Fruit fly (Drosophila melanogaster) whole organism, wandering third instar larva: ENCODE data around the gene AP-2alpha.

Source experiments
- Abd-B ChIP-seq: fragments of >200 bp; optimal IDR thresholded peaks from 2 replicates; lab custom pipeline; 2017; ENCODE audit warnings: missing biosample characterization, missing genetic modification characterization
- CG9705 ChIP-seq: fragments of 200-800 bp; sonication (Bioruptor generic); optimal IDR thresholded peaks from 2 replicates; lab custom pipeline; 2018; ENCODE audit warnings: missing biosample characterization, mild to moderate bottlenecking, missing genetic modification characterization
- CrebA ChIP-seq: fragments of 200-800 bp; sonication (Bioruptor generic); optimal IDR thresholded peaks from 2 replicates; lab custom pipeline; 2016; ENCODE audit warnings: missing biosample characterization, mild to moderate bottlenecking, missing genetic modification characterization, borderline replicate concordance
- Dif ChIP-seq: fragments of 200-275, 200-300 bp; sonication (Bioruptor generic); optimal IDR thresholded peaks from 2 replicates; lab custom pipeline; 2018; ENCODE audit warnings: missing biosample characterization, missing genetic modification characterization; ENCODE audit not compliant: partially characterized antibody
- GATAd ChIP-seq: sonication (Bioruptor generic); optimal IDR thresholded peaks from 2 replicates; lab custom pipeline; 2016; ENCODE audit warnings: missing biosample characterization, missing genetic modification characterization
- HLH106 ChIP-seq: fragments of 200-800 bp; optimal IDR thresholded peaks from 3 replicates; lab custom pipeline; 2019; ENCODE audit warnings: missing biosample characterization, mild to moderate bottlenecking, missing genetic modification characterization, moderate library complexity
- Hnf4 ChIP-seq: fragments of 200-800 bp; sonication (Bioruptor generic); optimal IDR thresholded peaks from 2 replicates; lab custom pipeline; 2016; ENCODE audit warnings: missing biosample characterization, mild to moderate bottlenecking, missing genetic modification characterization
- Hr78 ChIP-seq: fragments of >200 bp; optimal IDR thresholded peaks from 2 replicates; lab custom pipeline; 2017; ENCODE audit warnings: missing biosample characterization, missing genetic modification characterization
- Hr83 ChIP-seq: fragments of 200-300 bp; sonication (Bioruptor generic); optimal IDR thresholded peaks from 2 replicates; lab custom pipeline; 2016; ENCODE audit warnings: missing biosample characterization, mild to moderate bottlenecking, missing genetic modification characterization, moderate library complexity; ENCODE audit not compliant: poor library complexity, severe bottlenecking
- Jra ChIP-seq: sonication (Bioruptor generic); optimal IDR thresholded peaks from 2 replicates; lab custom pipeline; 2016; ENCODE audit warnings: missing biosample characterization, missing genetic modification characterization
- Mio ChIP-seq: sonication (Bioruptor generic); optimal IDR thresholded peaks from 2 replicates; lab custom pipeline; 2016; ENCODE audit warnings: missing biosample characterization, missing genetic modification characterization
- N ChIP-seq: fragments of >200 bp; optimal IDR thresholded peaks from 2 replicates; lab custom pipeline; 2018; ENCODE audit warnings: missing biosample characterization, missing external identifiers, missing genetic modification characterization
- Vsx2 ChIP-seq: fragments of 200-300, 225-300 bp; sonication (Bioruptor generic); optimal IDR thresholded peaks from 2 replicates; lab custom pipeline; 2018; ENCODE audit warnings: missing biosample characterization, missing genetic modification characterization; ENCODE audit not compliant: partially characterized antibody
- br ChIP-seq: fragments of 200-800 bp; sonication (Bioruptor generic); optimal IDR thresholded peaks from 2 replicates; lab custom pipeline; 2016; ENCODE audit warnings: missing biosample characterization, missing genetic modification characterization
- dl ChIP-seq, 2 experiments: fragments of 175-275, 200-275 bp in 1 of 2; fragments of 200-275 bp in 1 of 2; sonication (Bioruptor generic); optimal IDR thresholded peaks; lab custom pipeline; 2018; ENCODE audit warnings: mild to moderate bottlenecking in 2 of 2, missing biosample characterization in 2 of 2, missing genetic modification characterization in 2 of 2, moderate library complexity in 2 of 2; ENCODE audit not compliant: partially characterized antibody in 2 of 2, insufficient read depth in 1 of 2
- dmrt93B ChIP-seq: fragments of 200-800 bp; sonication (Bioruptor generic); optimal IDR thresholded peaks from 2 replicates; lab custom pipeline; 2018; ENCODE audit warnings: missing biosample characterization, mild to moderate bottlenecking, missing genetic modification characterization
- ey ChIP-seq: fragments of 200-800 bp; sonication (Bioruptor generic); optimal IDR thresholded peaks from 2 replicates; lab custom pipeline; 2016; ENCODE audit warnings: missing biosample characterization, missing genetic modification characterization
- foxo ChIP-seq, 2 experiments: fragments of 200-800 bp; sonication (Bioruptor generic); optimal IDR thresholded peaks; 2 replicates in 1 of 2; 3 replicates in 1 of 2; lab custom pipeline; 2016 to 2017; ENCODE audit warnings: missing biosample characterization in 2 of 2, missing genetic modification characterization in 2 of 2
- fru ChIP-seq: fragments of 200-800 bp; sonication (Bioruptor generic); optimal IDR thresholded peaks from 3 replicates; lab custom pipeline; 2016; ENCODE audit warnings: missing biosample characterization, mild to moderate bottlenecking, missing genetic modification characterization
- h ChIP-seq: fragments of 200-800 bp; sonication (Bioruptor generic); optimal IDR thresholded peaks from 3 replicates; lab custom pipeline; 2016; ENCODE audit warnings: missing biosample characterization, mild to moderate bottlenecking, missing genetic modification characterization
- jim ChIP-seq: fragments of 175-275, 200-325 bp; sonication (Bioruptor generic); optimal IDR thresholded peaks from 2 replicates; lab custom pipeline; 2016; ENCODE audit warnings: missing biosample characterization, mild to moderate bottlenecking, missing genetic modification characterization
- lola ChIP-seq: fragments of >200 bp; optimal IDR thresholded peaks from 2 replicates; lab custom pipeline; 2017; ENCODE audit warnings: missing biosample characterization, missing genetic modification characterization
- psq ChIP-seq: fragments of 200-800 bp; sonication (Bioruptor generic); optimal IDR thresholded peaks from 3 replicates; lab custom pipeline; 2017; ENCODE audit warnings: missing biosample characterization, mild to moderate bottlenecking, missing genetic modification characterization, moderate library complexity
- rgr ChIP-seq: fragments of 200-800 bp; sonication (Bioruptor generic); optimal IDR thresholded peaks from 3 replicates; lab custom pipeline; 2016; ENCODE audit warnings: missing biosample characterization, mild to moderate bottlenecking, missing genetic modification characterization
- sage ChIP-seq: fragments of 200-800 bp; sonication (Bioruptor generic); optimal IDR thresholded peaks from 2 replicates; lab custom pipeline; 2016; ENCODE audit warnings: missing biosample characterization, mild to moderate bottlenecking, missing genetic modification characterization
- sv ChIP-seq: fragments of 200-800 bp; sonication (Bioruptor generic); optimal IDR thresholded peaks from 3 replicates; lab custom pipeline; 2016; ENCODE audit warnings: missing biosample characterization, missing genetic modification characterization
- woc ChIP-seq: sonication (Bioruptor generic); optimal IDR thresholded peaks from 2 replicates; lab custom pipeline; 2016; ENCODE audit warnings: missing biosample characterization, mild to moderate bottlenecking, missing genetic modification characterization

The AP-2alpha gene

dm6 chr2L:378815-379440 lies 35.6 kb downstream of the AP-2alpha start:
- TF ChIP-seq fru (GFP tag; lab: Kevin White, UChicago) (no peak), foxo (GFP tag; optimal IDR thresholded peaks at IDR 0.05; lab: Kevin White, UChicago) (no peak), Abd-B (GFP tag; lab: Kevin White, UChicago) (no peak)
- TF ChIP-seq, all 38 proteins: peak for 0

dm6 chr2L:377780-378222 lies 36.8 kb downstream of the AP-2alpha start, which contains the start of gene al:
al (plus strand) TSS chr2L:378112.
- no peak for TF ChIP-seq Hnf4 (GFP tag; lab: Kevin White, UChicago)
- TF ChIP-seq GATAd (GFP tag; lab: Kevin White, UChicago): no peak
- TF ChIP-seq ey: no peak
- TF ChIP-seq Hr83: no peak
- TF ChIP-seq Jra (GFP tag; lab: Kevin White, UChicago): no peak
- TF ChIP-seq Vsx2 (GFP tag; lab: Kevin White, UChicago): peak; percentile 68
- peak; percentile 47 to 60 for TF ChIP-seq dl (GFP tag; optimal IDR thresholded peaks at IDR 0.05; lab: Kevin White, UChicago; ENCODE audit: insufficient read depth in 1 of 2, partially characterized antibody in 2 of 2)
- no peak for TF ChIP-seq sage (GFP tag; lab: Kevin White, UChicago)
- TF ChIP-seq psq: peak; percentile 12
- TF ChIP-seq dmrt93B (GFP tag; lab: Kevin White, UChicago): no peak
- no peak for TF ChIP-seq CG9705 (GFP tag; lab: Kevin White, UChicago)
- TF ChIP-seq Dif (GFP tag; lab: Kevin White, UChicago): peak; percentile 76
- TF ChIP-seq Hr78 (GFP tag; lab: Kevin White, UChicago): no peak
- TF ChIP-seq h (GFP tag; lab: Kevin White, UChicago): peak; percentile 8

DNA sequence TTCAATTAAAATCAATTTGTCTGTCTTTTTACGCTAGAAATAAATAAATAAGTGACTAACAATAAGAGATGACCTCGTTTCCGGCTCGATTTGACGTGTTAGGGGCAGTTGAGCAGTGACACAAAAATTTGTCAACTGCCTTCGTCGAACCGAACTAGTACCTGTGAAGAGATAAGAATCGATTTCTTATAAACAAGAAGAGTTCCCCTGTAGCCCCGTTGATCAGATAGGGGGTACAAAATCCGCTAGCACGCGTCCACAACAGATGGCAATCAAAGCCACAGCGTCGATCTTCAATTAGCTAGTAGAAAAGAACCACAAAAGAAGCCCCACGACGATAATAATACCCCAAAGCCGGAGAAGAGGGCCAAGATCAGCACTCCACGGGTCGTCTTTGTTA lies 42.8 kb downstream of the AP-2alpha start:
- TF ChIP-seq rgr (no peak), N (GFP tag; lab: Kevin White, UChicago) (no peak), sv (GFP tag; lab: Kevin White, UChicago) (no peak), h (GFP tag; lab: Kevin White, UChicago) (no peak), fru (GFP tag; lab: Kevin White, UChicago) (no peak), Hnf4 (GFP tag; lab: Kevin White, UChicago) (no peak), Jra (GFP tag; lab: Kevin White, UChicago) (no peak), lola (GFP tag; lab: Kevin White, UChicago) (no peak), jim (GFP tag; lab: Kevin White, UChicago) (no peak), psq (no peak)

dm6 chr2L:369811-370210 lies 44.8 kb downstream of the AP-2alpha start:
- no peak for TF ChIP-seq Jra (GFP tag; lab: Kevin White, UChicago)
- no peak for TF ChIP-seq HLH106 (tag; lab: Kevin White, UChicago)
- TF ChIP-seq h (GFP tag; lab: Kevin White, UChicago): no peak
- no peak for TF ChIP-seq woc (GFP tag; lab: Kevin White, UChicago)
- no peak for TF ChIP-seq CrebA (GFP tag; lab: Kevin White, UChicago)
- TF ChIP-seq lola (GFP tag; lab: Kevin White, UChicago): no peak
- no peak for TF ChIP-seq br (GFP tag; lab: Kevin White, UChicago)
- no peak for TF ChIP-seq Vsx2 (GFP tag; lab: Kevin White, UChicago)
- TF ChIP-seq fru (GFP tag; lab: Kevin White, UChicago): no peak
- TF ChIP-seq N (GFP tag; lab: Kevin White, UChicago): no peak
- TF ChIP-seq sv (GFP tag; lab: Kevin White, UChicago): no peak

DNA sequence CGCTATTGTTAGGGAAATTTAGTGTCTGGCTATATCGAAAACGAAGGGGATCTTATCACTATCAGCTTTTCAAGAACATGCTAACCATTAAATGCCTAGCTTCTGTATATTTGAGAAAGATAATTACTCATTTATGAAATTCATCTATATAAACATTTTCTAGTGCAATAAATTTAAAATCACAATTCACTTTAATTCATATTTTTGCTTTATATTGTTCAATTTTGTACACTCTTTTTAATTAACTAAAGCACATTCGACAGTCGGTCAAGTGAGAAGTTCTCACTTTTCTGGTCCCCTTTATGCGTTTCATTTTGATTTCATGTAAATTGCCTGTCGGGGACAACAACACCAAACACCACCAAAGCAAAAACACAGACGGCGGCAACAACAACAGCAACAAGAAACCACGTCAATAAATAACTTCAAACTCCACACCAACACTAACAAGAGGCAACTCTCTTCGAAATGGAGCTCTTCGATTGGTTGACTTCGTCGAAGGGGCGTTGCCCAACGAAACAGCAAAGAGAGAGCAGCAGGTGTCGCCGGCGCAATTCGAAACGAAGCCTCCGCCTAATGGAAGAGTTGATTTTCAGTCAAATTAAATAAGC lies 46.1 kb downstream of the AP-2alpha start:
- TF ChIP-seq psq (peak; percentile 5), Mio (GFP tag; lab: Kevin White, UChicago) (no peak)
- TF ChIP-seq, all 38 proteins: peak for 1
